Fruit fly (Drosophila melanogaster): ENCODE data around the gene CG9922.

CG9922 gene

dm6 chr3R:14053037-14053808, 17.0 kb upstream of the CG9922 start (continued):
- TF ChIP-seq Ssrp (tag; optimal IDR thresholded peaks at IDR 0.05) (peak; percentile 96), tna (GFP tag; IDR thresholded peaks at IDR 0.05; ENCODE audit: partially characterized antibody) (0 out of 2 replicates have a peak, but pooled peaks have one; percentile 16), CG17802 (tag; optimal IDR thresholded peaks at IDR 0.05) (peak; percentile 76), CG4360 (GFP tag; IDR thresholded peaks at IDR 0.05) (peak; percentile 74), cwo (GFP tag; optimal IDR thresholded peaks at IDR 0.05) (peak; percentile 97), stc (GFP tag; IDR thresholded peaks at IDR 0.05) (peak; percentile 97), CG2129 (GFP tag; IDR thresholded peaks at IDR 0.05; ENCODE audit: partially characterized antibody) (no peak), sd (tag; optimal IDR thresholded peaks at IDR 0.05) (peak; percentile 98), CG10431 (GFP tag; optimal IDR thresholded peaks at IDR 0.05) (peak; percentile 84), CG4328 (GFP tag; optimal IDR thresholded peaks at IDR 0.05) (peak; percentile 87), repo (GFP tag; optimal IDR thresholded peaks at IDR 0.05) (peak; percentile 59), Elba2 (GFP tag; optimal IDR thresholded peaks at IDR 0.05) (no peak), CG7963 (GFP tag; IDR thresholded peaks at IDR 0.05; ENCODE audit: partially characterized antibody) (no peak), CG14441 (GFP tag; IDR thresholded peaks at IDR 0.05) (peak; percentile 99), CG7987 (GFP tag; optimal IDR thresholded peaks at IDR 0.05) (peak; percentile 93), CG2202 (tag; optimal IDR thresholded peaks at IDR 0.05) (peak; percentile 83), Asciz (GFP tag; optimal IDR thresholded peaks at IDR 0.05) (peak; percentile 96), Mes4 (GFP tag; optimal IDR thresholded peaks at IDR 0.05) (peak; percentile 38), jumu (GFP tag; optimal IDR thresholded peaks at IDR 0.05) (peak; percentile 69), Rfx (GFP tag; IDR thresholded peaks at IDR 0.05) (peak; percentile 99), wek (GFP tag; optimal IDR thresholded peaks at IDR 0.05) (peak; percentile 83), CrebB (tag; optimal IDR thresholded peaks at IDR 0.05) (peak; percentile 96), dm (GFP tag; optimal IDR thresholded peaks at IDR 0.05) (peak; percentile 74), Bteb2 (GFP tag; optimal IDR thresholded peaks at IDR 0.05) (peak; percentile 87), CG31441 (GFP tag; IDR thresholded peaks at IDR 0.05) (peak; percentile 97), Dip2 (GFP tag; IDR thresholded peaks at IDR 0.05) (peak; percentile 72), CG13894 (tag; optimal IDR thresholded peaks at IDR 0.05) (peak; percentile 97), Camta (GFP tag; optimal IDR thresholded peaks at IDR 0.05) (peak; percentile 58), hkb (optimal IDR thresholded peaks at IDR 0.05) (no peak), hkb (GFP tag; IDR thresholded peaks at IDR 0.05) (peak; percentile 97), Nf-YC (tag; optimal IDR thresholded peaks at IDR 0.05) (peak; percentile 75), Gug (GFP tag; IDR thresholded peaks at IDR 0.05) (peak; percentile 98), row (GFP tag; IDR thresholded peaks at IDR 0.05) (peak; percentile 98), cad (GFP tag; optimal IDR thresholded peaks at IDR 0.05) (no peak), sug (tag; optimal IDR thresholded peaks at IDR 0.05) (peak; percentile 95), CG31365 (tag; optimal IDR thresholded peaks at IDR 0.05) (peak; percentile 90), CG1602 (GFP tag; optimal IDR thresholded peaks at IDR 0.05) (peak; percentile 93), croc (GFP tag; conservative IDR thresholded peaks at IDR 0.05) (peak; percentile 95), Mrtf (GFP tag; IDR thresholded peaks at IDR 0.05) (peak; percentile 97), CG18599 (GFP tag; optimal IDR thresholded peaks at IDR 0.05) (peak; percentile 99), amos (GFP tag; IDR thresholded peaks at IDR 0.05; ENCODE audit: partially characterized antibody) (no peak), CG11247 (GFP tag; IDR thresholded peaks at IDR 0.05) (peak; percentile 98), tgo (GFP tag; IDR thresholded peaks at IDR 0.05) (peak; percentile 98), CG1529 (GFP tag; optimal IDR thresholded peaks at IDR 0.05) (peak; percentile 94), CG7271 (tag; optimal IDR thresholded peaks at IDR 0.05) (peak; percentile 79), Sox102F (GFP tag; optimal IDR thresholded peaks at IDR 0.05) (peak; percentile 99), zf30C (GFP tag; optimal IDR thresholded peaks at IDR 0.05) (no peak), CG6254 (GFP tag; optimal IDR thresholded peaks at IDR 0.05) (peak; percentile 90), CG10462 (GFP tag; optimal IDR thresholded peaks at IDR 0.05) (peak; percentile 89)
